2 worm cellular contexts compared by ENCODE assay signal in the genomic region with DNA sequence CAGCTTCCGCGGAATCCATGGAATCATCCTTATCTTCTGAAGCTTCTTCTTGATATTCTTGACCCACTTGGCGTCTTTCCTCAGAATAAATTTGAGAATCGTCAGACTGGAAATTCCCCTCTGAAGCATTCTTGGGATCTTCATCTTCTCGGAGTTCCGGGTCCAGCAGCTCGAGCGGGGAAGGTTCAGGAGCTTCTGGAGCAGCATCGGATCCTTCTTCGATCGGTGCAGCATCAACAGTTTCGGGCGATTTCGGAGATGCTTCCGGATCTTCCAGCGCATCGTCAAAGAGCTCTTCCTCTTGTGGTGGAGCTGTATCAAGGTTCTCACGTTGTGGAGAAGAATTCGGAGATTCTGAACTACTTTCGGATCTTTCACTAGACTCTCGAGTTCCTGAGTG.
TF ChIP-seq lines count a peak whose summit lies in the region.

No protein-coding gene starts in this region.

TF ChIP-seq in whole organism, L4 larva, 104 proteins besides CTCF, POLR2A, EP300 and RAD21:
- no peak for TF ChIP-seq T20F7.1 (GFP tag; optimal IDR thresholded peaks at IDR 0.05; lab: Kevin White, UChicago)
- no peak for TF ChIP-seq spr-3 (GFP tag; optimal IDR thresholded peaks at IDR 0.05; lab: Kevin White, UChicago)
- peak; percentile 71 for TF ChIP-seq set-16 (GFP tag; IDR thresholded peaks at IDR 0.05; lab: Robert Waterston, UW)
- peak; percentile 71 for TF ChIP-seq aha-1 (tag; lab: Kevin White, UChicago)
- peak in 1 of 2 experiments; percentile 55 for TF ChIP-seq unc-62 (GFP tag; optimal IDR thresholded peaks at IDR 0.05 in 1 of 2; lab: Kevin White, UChicago)
- no peak for TF ChIP-seq unc-62 (tag; optimal IDR thresholded peaks at IDR 0.05; lab: Kevin White, UChicago)

TF ChIP-seq in whole organism, young adult, 124 proteins besides CTCF, POLR2A, EP300 and RAD21:
- TF ChIP-seq rec-8 (tag; optimal IDR thresholded peaks at IDR 0.05; lab: Kevin White, UChicago): no peak
- no peak for TF ChIP-seq Y79H2A.3 (GFP tag; conservative IDR thresholded peaks at IDR 0.05; lab: Robert Waterston, UW)
- 0 out of 2 replicates have a peak, but pooled peaks have one; percentile 16 for TF ChIP-seq ceh-58 (GFP tag; IDR thresholded peaks at IDR 0.05; lab: Robert Waterston, UW)
- TF ChIP-seq ama-1 (optimal IDR thresholded peaks at IDR 0.05; lab: Kevin White, UChicago): no peak
- TF ChIP-seq ama-1 (GFP tag; optimal IDR thresholded peaks at IDR 0.05; lab: Kevin White, UChicago): no peak
- TF ChIP-seq aptf-2 (GFP tag; conservative IDR thresholded peaks at IDR 0.05; lab: Robert Waterston, UW): no peak
- no peak for TF ChIP-seq dpff-1 (tag; optimal IDR thresholded peaks at IDR 0.05; lab: Kevin White, UChicago)
